Worm (Caenorhabditis elegans) whole organism, dauer: ENCODE data around the gene T04C12.33.

Experiments used
- unc-62 ChIP-seq: sonication (generic microtip); optimal IDR thresholded peaks from 2 replicates; lab custom pipeline; 2017; ENCODE audit warnings: missing biosample characterization, missing genetic modification reagents, missing genetic modification characterization

T04C12.33 gene

DNA sequence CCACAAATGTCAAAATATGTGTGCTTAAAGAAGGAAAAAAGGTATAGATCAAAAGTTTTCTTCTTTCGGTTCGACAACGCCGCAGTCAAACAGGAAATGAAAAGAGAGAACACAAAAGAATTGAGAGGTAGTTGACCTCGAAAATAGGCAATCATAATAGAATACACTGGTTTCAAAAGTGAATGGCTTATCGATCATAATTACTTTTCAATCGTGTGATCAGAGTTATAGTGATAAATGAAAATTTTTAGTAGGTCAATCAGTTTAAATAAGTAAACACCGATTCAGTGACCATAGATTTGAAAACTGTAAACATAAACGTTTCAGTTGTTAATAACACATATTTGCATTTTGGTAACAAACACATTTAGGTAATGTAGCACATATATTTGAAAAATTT lies 18.4 kb downstream of the T04C12.33 start:
- no peak for TF ChIP-seq unc-62 (GFP tag; lab: Kevin White, UChicago)

DNA sequence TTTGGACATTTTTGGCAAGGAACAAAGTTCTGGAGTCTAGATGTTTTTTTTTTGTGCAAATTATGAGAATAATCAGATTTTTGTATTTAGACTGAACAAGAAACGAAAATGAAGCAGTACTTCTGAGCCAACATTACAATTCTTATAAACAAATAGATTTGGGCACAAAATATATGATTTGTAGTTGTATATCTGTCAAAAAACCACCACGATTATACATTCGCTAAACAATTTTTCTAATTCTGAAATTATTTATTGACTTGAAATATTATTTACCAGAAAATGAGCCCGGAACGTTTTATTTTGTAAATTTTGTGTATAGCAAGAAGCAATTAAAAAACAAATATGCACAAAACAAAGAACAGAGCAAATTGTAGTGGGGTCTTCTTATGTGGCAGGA lies 19.4 kb downstream of the T04C12.33 start:
- no peak for TF ChIP-seq unc-62 (GFP tag; lab: Kevin White, UChicago)

DNA sequence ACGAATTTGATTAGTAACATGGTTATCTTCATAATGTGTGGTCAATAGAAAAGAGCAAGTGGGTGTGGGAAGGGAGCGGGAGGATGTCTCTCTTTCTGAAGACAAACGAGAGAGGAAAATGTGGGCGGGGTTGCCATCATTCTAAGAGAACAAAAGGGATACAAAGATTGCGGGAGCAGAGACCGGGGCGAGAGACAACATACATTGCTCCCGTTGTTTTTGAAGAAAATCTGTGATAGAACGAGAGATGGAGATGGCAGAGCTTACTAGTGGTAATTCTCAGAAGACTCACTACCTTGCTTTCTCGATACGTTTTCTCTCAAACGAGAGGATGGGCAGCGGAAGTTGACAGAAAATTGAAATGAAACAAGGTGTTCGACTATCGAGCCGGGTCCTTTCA lies 21.3 kb downstream of the T04C12.33 start:
- no peak for TF ChIP-seq unc-62 (GFP tag; lab: Kevin White, UChicago)

DNA sequence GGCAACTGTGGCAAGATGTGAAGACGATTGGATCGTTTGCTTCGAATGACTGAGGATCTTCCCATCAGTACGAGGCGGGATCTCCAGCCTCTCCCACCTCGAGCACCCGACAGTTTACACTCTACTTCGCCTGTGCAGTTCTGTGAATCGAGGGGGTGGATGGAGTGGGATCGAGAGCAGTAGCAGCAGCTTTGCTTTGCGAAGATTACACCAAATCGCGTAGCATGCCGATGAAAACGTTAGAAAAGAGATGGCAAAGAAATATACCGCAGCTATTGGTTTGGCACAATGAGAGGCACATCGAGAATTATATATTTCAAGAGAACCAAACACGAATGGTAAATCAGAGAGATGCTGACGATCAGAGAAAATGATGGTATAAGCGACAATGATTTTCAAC lies 22.4 kb downstream of the T04C12.33 start, which contains the start of gene act-3:
Gene act-3, minus strand, starts transcription at position 51 of the 400 bp plus-strand sequence.
- TF ChIP-seq unc-62 (GFP tag; lab: Kevin White, UChicago) = no peak

DNA sequence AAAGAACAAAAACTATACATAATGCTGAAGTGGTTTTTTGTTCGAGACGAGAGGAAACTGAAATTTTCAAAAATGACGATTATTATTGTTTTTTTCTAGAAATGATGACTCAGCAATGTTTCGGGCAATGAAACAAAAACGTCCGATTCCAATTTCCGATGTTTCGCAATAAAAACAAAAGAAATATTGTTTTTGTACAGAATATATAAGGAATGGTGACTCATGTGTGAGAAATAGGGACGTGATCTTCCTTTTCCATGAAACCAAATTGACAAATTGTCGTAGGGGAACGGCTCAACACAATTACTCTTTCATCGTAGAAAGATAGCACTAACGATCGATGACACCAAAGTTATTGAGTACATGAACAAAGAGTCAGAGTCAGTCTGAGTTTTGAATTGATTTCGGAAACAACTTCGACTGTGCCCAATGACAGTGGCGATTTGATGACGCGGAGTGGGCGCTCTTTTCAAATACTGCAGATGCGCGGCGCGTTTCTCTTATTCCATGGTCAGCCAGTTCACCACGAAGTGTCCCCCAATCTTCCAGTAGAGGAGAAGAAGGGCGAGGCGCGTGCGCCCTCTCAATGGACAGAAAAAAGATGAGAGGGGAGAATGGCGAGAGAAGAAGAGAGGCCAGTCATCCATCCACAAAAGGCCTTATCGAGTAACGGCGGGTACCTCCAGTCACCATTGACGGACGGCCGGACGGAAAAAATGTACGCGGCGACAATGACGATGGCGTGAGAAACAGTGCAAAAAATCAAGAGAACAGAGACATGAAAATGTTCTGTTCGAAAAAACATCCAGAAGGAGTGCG lies 23.4 kb downstream of the T04C12.33 start:
- TF ChIP-seq unc-62 (GFP tag; lab: Kevin White, UChicago) = no peak

DNA sequence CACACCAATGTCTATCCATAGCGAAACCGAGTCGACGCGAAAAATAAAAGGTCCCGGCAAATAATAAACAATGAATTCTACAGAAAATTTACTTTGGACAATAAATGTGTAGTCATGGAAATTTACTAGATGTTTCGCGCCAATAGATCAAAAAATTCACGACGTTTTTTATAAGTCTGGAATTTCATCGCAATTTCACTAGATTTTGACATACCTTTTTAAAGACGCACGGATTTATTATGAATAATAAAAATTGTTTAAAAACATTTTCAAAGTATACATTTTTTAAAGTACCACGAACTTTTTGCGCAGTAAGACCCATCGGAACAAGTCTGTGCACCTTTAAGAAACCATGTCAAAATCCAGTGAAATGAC lies 24.0 kb downstream of the T04C12.33 start:
- TF ChIP-seq unc-62 (GFP tag; lab: Kevin White, UChicago) = no peak

DNA sequence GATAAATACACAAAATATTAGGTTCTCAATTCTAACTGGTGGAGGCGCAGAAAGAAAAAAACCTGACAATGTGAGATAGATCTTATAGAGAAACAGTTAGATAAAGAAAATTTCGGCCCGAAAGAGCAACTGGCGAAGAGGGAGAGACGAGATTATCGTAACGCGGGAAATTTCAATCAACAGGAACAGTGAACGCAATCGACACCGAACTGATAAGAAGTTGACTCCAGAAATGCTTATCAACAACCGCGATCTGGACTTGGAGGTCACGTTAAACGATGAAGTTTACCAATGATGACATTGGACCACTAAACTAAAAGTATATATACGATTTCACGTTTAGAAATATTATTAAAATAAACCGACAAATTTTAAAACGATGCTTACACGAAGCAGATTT lies 24.4 kb downstream of the T04C12.33 start:
- no peak for TF ChIP-seq unc-62 (GFP tag; lab: Kevin White, UChicago)

DNA sequence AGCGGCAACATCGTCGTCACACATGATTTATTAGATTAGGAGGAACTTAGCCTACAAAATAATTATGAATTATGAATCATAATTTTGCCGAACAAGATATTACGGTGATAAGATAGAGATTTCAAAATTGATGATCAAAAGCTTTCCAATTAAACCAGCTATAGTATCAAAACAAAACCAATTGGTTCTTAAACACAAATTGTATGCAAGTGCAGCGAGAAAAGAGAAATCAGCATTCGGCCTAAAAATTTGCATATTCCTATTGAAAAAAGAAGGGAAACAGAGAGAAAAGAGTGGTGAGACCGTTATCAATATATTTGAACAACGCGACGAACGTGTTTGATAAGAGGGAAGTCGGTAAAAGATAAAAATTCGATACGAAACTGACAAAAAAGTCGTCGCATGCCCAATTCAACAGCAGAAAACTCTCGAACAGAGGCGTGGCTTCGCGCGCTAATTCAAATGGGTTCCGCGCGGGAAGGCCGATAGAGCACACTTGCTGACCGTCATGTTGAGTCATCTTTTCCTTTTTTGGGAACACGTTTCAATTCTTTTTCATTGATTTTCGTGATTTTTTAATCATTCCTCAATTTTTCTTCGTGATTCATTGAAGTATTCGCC lies 26.2 kb downstream of the T04C12.33 start, which contains the start of gene act-2:
Gene act-2, minus strand, starts transcription at position 51 of the 621 bp plus-strand sequence.
- TF ChIP-seq unc-62 (GFP tag; lab: Kevin White, UChicago) = no peak

DNA sequence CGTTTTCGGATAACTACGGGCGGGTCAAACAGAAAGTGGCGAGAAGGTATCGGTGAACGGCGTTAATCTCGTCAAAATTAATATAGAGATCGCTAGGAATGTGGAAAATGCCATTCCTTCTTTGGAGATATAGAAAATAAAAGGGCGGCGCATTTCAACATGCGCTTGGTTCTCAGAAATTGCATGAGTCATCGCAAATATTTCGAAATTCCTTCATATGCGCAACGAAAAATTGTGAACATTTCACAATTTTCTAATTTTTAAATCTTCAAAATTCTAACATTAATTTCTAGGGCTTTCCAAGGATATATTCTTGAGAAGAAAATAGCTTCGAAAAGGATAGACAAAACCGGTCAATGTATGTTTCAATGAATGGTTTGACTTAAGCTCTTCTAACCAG lies 26.9 kb downstream of the T04C12.33 start:
- TF ChIP-seq unc-62 (GFP tag; lab: Kevin White, UChicago) = no peak

DNA sequence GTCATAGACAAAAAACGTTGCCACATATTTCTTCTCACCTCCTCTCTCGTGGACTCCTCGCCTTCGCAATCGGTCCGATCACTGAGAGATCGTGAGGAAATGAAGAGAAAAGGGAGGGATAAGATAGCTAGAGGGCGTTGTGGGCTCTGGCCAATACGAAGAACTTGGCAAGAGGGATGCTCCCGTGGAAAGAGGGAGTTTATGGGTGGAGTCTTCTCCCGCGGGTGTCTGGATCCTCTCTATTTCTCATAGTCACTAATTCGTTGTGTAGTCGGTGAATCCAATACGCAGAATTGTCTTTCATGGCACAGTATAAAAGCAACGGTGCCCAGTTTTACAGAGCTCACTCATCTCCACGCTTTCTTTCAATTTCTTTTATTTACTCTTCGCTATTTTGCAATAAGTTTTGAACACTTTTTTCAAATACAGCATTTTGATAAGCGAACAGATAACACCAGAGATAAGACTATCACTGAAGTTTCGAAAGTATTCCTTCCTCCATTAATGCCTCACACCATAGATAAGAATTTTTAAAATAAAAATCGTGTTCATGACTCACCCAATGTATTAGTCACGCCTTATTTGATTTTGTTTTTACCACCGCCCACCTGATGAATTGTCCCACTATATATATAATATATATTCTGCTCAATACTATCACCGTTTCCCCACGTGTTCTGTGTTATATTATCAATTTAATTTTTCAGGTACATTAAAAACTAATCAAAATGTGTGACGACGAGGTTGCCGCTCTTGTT lies 28.5 kb downstream of the T04C12.33 start, which contains the start of gene act-1:
Gene act-1, plus strand, starts transcription at position 708 of the 758 bp plus-strand sequence.
- no peak for TF ChIP-seq unc-62 (GFP tag; lab: Kevin White, UChicago)

DNA sequence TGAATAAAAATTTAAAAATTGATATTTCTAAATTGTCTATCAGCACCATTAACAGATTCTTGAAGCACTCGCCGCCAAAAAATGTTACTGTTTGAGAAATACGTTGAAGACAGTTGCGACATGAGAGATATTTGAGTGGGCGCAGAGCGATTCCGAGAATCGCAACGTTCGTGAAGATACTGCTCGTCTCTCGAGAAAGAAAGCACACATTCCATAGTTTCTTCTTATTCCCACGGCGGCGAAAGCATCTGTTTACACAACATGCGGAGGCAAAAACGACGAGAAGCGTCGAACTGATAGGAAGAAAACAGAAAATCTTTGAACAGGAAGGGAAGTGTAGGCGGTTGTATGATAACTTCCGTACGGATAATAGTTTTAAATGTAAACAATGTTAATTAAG lies 30.5 kb downstream of the T04C12.33 start:
- no peak for TF ChIP-seq unc-62 (GFP tag; lab: Kevin White, UChicago)

DNA sequence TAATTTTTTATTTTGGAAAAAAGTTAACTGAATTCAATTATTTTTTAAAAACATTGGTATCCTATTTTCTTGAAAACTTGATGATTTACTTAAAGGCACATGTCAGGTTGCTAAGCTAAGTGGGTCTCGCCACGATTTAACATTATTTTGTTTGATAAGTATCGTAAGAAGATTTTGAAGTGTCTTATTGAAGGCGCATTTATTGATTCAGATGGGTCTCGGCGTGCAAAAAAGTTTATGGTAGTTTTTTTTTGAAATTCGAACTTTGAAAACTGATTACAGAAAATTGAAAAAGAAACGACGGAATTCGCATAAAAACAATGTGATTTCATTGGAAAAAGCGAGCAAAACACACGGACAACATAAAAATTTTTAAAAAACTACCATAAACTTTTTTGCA lies 30.9 kb downstream of the T04C12.33 start:
- no peak for TF ChIP-seq unc-62 (GFP tag; lab: Kevin White, UChicago)

DNA sequence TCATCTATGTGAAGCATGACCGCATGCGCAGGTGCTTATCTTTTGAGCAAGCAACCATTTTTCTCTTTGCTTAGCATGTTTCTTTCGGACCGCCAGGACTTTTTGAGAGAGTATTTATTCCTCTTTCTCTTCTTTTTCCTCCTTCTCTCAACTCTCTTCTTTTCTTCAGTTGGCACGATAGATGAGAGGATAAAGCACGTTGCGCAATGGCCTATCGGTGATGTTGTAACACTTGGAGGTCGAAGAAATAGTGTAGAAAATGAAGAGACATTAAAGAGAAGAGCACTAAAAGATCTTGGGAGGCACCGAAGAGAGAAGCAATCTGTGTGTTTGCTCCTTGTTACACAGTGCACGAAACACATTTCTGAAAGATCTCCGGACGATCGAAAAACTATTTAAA lies 31.7 kb downstream of the T04C12.33 start:
- TF ChIP-seq unc-62 (GFP tag; lab: Kevin White, UChicago) = no peak

DNA sequence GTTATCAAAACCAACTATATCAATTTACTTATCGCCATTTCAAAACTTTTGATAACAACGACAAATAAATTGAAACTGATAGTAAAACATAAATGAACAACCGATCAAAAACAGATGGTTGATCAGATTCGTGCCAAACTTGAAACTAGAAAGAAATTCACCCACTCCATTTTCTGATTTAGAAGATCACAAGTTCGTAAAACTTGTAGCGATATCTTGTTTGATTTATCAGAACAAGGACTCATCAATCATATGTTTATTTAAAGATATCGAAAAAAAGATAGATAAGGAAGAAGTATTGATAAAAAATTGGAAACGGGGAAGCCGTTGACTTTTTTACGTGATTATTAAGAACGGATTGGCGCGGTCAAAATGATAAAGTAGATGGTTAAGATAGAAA lies 35.1 kb downstream of the T04C12.33 start:
- TF ChIP-seq unc-62 (GFP tag; lab: Kevin White, UChicago) = no peak

DNA sequence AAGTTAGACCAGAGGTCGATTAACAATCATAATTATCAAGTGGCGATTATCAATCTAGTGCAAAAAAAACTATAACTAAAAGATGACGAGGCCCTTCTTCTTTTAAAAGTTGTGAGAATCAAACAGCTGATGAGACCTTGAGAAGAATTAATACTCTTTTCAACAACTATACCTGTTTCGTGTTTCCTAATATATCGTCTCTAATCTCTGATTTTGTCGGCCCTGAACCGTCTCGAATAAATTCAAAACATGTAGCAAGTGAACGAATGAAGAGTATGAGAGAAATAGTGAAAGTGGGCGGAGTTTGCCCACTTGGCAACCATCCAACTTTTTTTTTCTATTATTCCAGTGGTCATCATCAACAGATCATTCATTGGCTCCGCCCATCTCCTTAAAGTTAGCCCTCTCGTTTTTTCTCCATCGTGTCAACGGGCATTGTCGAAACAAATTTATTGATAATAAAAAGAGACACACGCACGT lies 35.5 kb downstream of the T04C12.33 start, which contains the start of gene Y42A5A.1:
Gene Y42A5A.1, plus strand, starts transcription at position 430 of the 480 bp plus-strand sequence.
- TF ChIP-seq unc-62 (GFP tag; lab: Kevin White, UChicago) = no peak
